Worm (Caenorhabditis elegans): ENCODE measurements around the gene C53B4.2.

Gene C53B4.2

DNA sequence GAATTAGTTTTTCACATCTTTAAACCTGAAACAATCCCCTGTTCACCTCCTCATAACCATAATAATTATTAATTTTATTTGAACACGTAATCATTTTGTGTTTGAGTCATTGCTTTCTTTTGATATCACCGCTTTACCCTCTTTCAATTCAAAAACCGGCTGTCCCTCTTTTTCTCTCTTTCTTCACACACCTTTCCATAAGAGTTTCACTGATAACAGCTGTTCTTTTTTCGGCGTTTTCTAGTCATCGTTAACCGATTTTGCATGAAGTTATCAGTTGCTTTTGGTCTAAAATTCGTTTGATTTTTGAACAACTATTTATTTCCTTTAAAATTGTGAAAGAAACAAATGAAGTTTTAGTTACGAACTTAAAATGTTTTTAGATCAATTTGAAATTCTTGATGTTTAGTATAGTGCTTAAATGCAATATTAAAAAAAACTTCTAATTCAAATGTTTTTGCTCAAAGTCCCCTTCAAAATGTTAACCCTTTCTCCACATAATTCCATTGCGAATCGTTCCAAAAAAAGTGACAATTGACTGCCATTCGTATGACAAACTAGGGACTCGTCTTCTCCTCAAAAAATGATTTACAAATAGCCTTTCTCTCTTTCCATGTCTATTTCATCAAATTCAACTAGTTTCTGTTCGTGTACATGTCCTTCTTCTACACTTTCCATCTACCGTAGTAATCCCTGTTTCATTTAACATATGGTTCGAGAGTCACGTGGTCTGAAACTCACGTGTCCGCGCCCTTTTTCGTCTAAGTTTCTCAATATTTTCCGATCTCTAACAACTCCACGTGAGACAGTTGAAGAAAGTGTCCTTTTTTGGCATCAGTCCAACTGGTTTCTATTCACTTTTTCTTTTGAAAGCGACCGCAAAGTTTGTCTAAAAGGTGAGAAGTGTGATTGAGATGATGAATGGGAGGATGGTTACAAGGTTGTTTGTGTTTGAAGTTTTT is 16.6 kb upstream of the C53B4.2 start:
- no peak for TF ChIP-seq dao-5 (tag; optimal IDR thresholded peaks at IDR 0.05)
- TF ChIP-seq W03F9.2 (tag; optimal IDR thresholded peaks at IDR 0.05) = peak; percentile 37

DNA sequence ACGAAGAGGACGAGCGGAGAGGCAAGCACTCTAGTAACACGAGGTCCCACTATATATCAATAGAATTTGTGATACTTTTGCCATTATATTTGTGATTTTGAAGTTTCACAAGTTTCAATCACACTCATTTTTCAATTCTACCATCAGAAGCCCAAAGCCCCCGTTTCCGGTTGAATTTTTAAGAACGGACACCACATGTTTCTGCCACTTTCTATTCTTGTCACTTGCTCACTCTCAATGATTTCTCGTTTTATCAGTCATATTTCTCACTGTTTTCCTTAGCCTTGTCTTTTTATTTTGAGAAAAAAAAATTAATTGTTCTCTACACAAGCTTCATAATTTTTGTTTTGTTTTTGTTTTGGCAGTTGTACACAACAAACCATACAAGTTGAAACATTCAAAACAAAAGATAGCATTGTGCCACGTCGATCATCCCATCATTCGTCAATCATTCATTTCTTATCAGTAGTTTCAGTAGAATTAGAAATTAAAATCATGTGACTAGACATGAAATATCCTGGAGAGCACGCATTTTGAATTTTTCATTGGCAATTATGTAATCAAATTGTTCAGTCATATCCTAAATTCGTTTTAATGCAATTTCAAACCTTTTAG is 13.9 kb upstream of the C53B4.2 start:
- TF ChIP-seq W03F9.2 (tag; optimal IDR thresholded peaks at IDR 0.05) = no peak
- no peak for TF ChIP-seq dao-5 (tag; optimal IDR thresholded peaks at IDR 0.05)
- TF ChIP-seq him-1 (tag; optimal IDR thresholded peaks at IDR 0.05) = no peak

ce11 chrIV:8954126-8954525 is 11.9 kb upstream of the C53B4.2 start:
- TF ChIP-seq dao-5 (tag; optimal IDR thresholded peaks at IDR 0.05) (no peak), W03F9.2 (tag; optimal IDR thresholded peaks at IDR 0.05) (no peak), him-1 (tag; optimal IDR thresholded peaks at IDR 0.05) (no peak)

ce11 chrIV:8956189-8956588 is 9.8 kb upstream of the C53B4.2 start, which contains the start of gene tpra-1:
Gene tpra-1, plus strand, starts transcription at chrIV:8956489.
- TF ChIP-seq dao-5 (tag; optimal IDR thresholded peaks at IDR 0.05) (no peak), W03F9.2 (tag; optimal IDR thresholded peaks at IDR 0.05) (no peak), him-1 (tag; optimal IDR thresholded peaks at IDR 0.05) (no peak)

- TF ChIP-seq dao-5 (tag; optimal IDR thresholded peaks at IDR 0.05) (no peak), W03F9.2 (tag; optimal IDR thresholded peaks at IDR 0.05) (no peak), him-1 (tag; optimal IDR thresholded peaks at IDR 0.05) (no peak)
These were observed 2.0 kb downstream of the C53B4.2 start, which contains the start of gene suex-2 for ce11 chrIV:8967990-8968389. Gene suex-2, plus strand, starts transcription at chrIV:8968290.

DNA sequence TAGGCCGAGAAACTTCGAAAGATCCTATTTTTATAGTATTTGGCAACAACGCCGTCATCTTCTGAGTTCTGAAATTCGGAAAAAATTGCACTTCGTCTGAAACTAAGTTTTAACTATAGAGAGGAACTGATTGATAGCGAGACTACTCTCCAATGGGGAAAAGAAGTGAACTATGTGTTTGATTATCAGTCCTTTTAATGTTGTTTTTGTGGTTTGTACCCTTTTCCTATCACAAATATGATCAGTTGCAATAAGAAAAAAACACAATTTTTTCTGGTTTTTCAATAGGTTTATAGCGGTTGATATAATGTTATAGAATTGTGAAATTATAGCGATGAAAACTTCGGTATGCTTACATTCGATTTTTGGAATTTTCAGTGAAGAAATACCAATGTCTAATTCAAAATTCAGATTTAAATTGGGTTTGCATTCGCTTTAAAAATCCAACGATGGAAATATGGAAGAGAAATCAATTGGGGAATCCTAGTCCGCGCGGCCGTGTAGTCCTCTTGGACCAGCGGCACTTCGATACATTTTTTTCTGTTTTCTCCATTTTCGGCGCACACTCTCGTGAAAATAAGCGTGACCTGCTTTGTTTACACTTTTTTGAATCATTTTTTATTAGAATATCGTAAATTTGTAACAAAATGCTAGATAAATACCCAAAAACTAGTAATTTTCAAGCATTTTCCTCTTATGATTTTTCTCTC is 7.4 kb downstream of the C53B4.2 start, which contains the start of gene C53B4.3:
Gene C53B4.3 (minus strand): TSS at position 464 of the 710 bp plus-strand sequence.
- TF ChIP-seq dao-5 (tag; optimal IDR thresholded peaks at IDR 0.05) (no peak), W03F9.2 (tag; optimal IDR thresholded peaks at IDR 0.05) (peak; percentile 18), him-1 (tag; optimal IDR thresholded peaks at IDR 0.05) (peak; percentile 73)

DNA sequence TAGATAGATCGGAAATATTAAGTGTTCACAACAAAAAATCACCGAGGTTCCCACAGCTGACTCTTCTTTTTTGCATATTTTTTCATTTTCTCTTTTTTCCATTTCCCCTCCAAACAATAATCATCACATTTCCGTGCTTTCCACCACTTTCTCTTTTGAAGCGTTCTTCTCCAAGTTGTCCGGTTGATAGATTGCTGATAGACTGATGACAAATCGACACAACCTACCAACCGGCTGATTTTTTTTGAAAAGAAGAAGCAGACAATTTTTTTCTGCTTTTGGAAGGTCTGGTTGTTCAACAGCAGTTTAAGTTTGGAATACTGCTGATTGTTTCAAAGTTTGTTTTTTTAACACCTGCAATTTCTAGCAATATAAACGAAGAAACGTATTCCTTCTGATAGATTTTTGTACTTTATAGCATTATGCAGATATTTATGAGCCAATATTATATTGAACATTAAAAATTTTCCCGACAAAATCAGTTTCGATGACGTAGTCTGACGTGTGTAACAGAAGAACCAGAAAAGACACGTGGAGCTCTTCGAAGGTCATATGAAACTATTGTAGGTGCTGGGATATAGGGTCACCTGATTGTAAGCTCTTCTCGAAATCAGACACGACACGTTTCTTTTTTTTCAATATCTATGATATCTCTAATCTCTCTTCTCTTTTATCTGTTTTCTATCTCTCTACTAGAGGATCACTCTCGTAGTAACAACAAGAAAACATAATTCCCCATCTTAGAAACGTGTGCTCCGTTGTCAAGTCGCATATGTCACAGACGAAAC is 8.8 kb downstream of the C53B4.2 start:
- TF ChIP-seq W03F9.2 (tag; optimal IDR thresholded peaks at IDR 0.05) (no peak), dao-5 (tag; optimal IDR thresholded peaks at IDR 0.05) (no peak), him-1 (tag; optimal IDR thresholded peaks at IDR 0.05) (no peak)

- TF ChIP-seq W03F9.2 (tag; optimal IDR thresholded peaks at IDR 0.05) (no peak), dao-5 (tag; optimal IDR thresholded peaks at IDR 0.05) (no peak), him-1 (tag; optimal IDR thresholded peaks at IDR 0.05) (no peak)
These were observed 9.3 kb downstream of the C53B4.2 start, which contains the start of gene pdzd-8 for ce11 chrIV:8975331-8975625. Gene pdzd-8, plus strand, starts transcription at chrIV:8975526.

ce11 chrIV:8978047-8978446 is 12.1 kb downstream of the C53B4.2 start:
- TF ChIP-seq dao-5 (tag; optimal IDR thresholded peaks at IDR 0.05) (no peak), W03F9.2 (tag; optimal IDR thresholded peaks at IDR 0.05) (no peak), him-1 (tag; optimal IDR thresholded peaks at IDR 0.05) (no peak)

ce11 chrIV:8979062-8979612 is 13.2 kb downstream of the C53B4.2 start:
- no peak for TF ChIP-seq dao-5 (tag; optimal IDR thresholded peaks at IDR 0.05)
- no peak for TF ChIP-seq him-1 (tag; optimal IDR thresholded peaks at IDR 0.05)
- no peak for TF ChIP-seq W03F9.2 (tag; optimal IDR thresholded peaks at IDR 0.05)

DNA sequence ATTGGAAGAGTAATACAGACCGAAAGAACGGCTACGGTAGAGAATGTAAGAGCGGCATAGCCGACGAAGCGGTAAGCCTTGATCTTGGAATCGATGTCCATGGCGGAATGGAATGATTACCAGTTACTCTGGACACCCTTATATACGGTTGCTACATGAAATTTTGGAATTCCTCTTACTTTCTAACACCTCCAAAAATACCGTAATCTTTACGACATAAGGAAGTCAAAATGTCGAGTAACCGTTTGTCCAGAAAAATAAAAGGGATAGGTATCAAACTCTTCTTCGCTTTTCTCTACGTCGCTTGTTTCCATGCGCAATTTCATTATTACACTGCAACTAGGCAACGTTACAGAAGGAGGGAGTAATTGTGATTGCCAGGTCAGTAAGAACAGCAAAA is 13.7 kb downstream of the C53B4.2 start, which contains the start of gene col-119:
Gene col-119 (minus strand): TSS at position 101 of the 400 bp plus-strand sequence.
- no peak for TF ChIP-seq W03F9.2 (tag; optimal IDR thresholded peaks at IDR 0.05)
- TF ChIP-seq him-1 (tag; optimal IDR thresholded peaks at IDR 0.05) = no peak
- no peak for TF ChIP-seq dao-5 (tag; optimal IDR thresholded peaks at IDR 0.05)

ce11 chrIV:8984566-8984965 is 18.6 kb downstream of the C53B4.2 start, which contains the start of gene nstp-1:
Gene nstp-1, plus strand, starts transcription at chrIV:8984866.
- TF ChIP-seq him-1 (tag; optimal IDR thresholded peaks at IDR 0.05) = no peak
- TF ChIP-seq dao-5 (tag; optimal IDR thresholded peaks at IDR 0.05) = no peak
- no peak for TF ChIP-seq W03F9.2 (tag; optimal IDR thresholded peaks at IDR 0.05)
